Worm (Caenorhabditis elegans): ENCODE measurements around the gene B0334.13.

Gene B0334.13

DNA sequence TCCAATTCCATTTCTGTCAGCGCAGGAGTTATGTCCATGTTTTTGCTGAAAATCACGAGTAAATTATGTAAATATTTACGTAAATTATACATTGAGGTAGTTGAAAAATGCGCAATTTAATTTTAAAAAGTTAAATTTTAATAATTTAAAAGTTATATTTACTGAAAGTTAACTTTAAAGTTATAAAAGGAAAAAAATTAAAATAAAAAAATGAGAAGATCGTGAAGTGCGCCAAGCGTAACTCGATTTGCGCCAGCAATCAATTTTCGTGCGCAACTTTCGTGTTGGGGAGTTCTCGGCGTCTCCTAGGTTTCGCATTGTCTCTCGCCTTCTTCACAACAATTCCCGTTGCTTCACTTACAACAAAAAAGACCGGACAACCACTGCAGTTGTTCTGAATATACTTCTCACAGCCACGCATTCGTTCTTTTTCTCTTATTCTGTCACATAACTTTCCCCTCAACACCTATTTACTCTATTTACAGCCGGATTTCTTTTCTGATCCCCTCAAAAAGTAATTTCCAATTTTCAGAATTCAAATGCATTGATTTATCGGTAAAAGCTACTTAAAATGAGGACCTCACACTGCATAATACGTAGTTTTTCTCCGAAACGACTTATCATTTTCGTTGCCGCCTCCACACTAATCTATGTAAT lies 14.4 kb upstream of the B0334.13 start, which contains the start of the genes metl-1 and W02B12.11 (continued):
- peak; percentile 79 for TF ChIP-seq hsf-1 (GFP tag; IDR thresholded peaks at IDR 0.05)
- peak; percentile 12 for TF ChIP-seq F49E8.2 (tag; optimal IDR thresholded peaks at IDR 0.05; ENCODE audit: insufficient read depth)
- TF ChIP-seq bed-1 (GFP tag; IDR thresholded peaks at IDR 0.05) = no peak
- TF ChIP-seq B0035.1 (tag; optimal IDR thresholded peaks at IDR 0.05) = peak; percentile 9
- TF ChIP-seq hmg-1.2 (GFP tag; IDR thresholded peaks at IDR 0.05) = peak; percentile 92
- TF ChIP-seq Y79H2A.3 (GFP tag; conservative IDR thresholded peaks at IDR 0.05) = no peak
- no peak for TF ChIP-seq sptf-2 (GFP tag; optimal IDR thresholded peaks at IDR 0.05)
- TF ChIP-seq cebp-1 (GFP tag; IDR thresholded peaks at IDR 0.05) = 0 out of 2 replicates have a peak, but pooled peaks have one; percentile 13
- TF ChIP-seq cebp-1 (tag; optimal IDR thresholded peaks at IDR 0.05) = peak; percentile 82
- peak; percentile 16 for TF ChIP-seq snpc-4 (GFP tag; optimal IDR thresholded peaks at IDR 0.05)
- TF ChIP-seq snpc-4 (tag; optimal IDR thresholded peaks at IDR 0.05) = peak; percentile 61 to 77 (median 70)
- no peak for TF ChIP-seq zim-3 (tag; optimal IDR thresholded peaks at IDR 0.05)
- TF ChIP-seq bed-2 (GFP tag; IDR thresholded peaks at IDR 0.05) = no peak
- TF ChIP-seq unc-130 (GFP tag; optimal IDR thresholded peaks at IDR 0.05) = peak; percentile 8
- no peak for TF ChIP-seq ztf-3 (GFP tag; optimal IDR thresholded peaks at IDR 0.05)
- peak; percentile 75 for TF ChIP-seq lsl-1 (GFP tag; optimal IDR thresholded peaks at IDR 0.05)
- no peak for TF ChIP-seq mes-4 (tag; optimal IDR thresholded peaks at IDR 0.05)
- no peak for TF ChIP-seq rpc-1 (optimal IDR thresholded peaks at IDR 0.05)
- no peak for TF ChIP-seq rpc-1 (tag; optimal IDR thresholded peaks at IDR 0.05)
- TF ChIP-seq aptf-2 (GFP tag; conservative IDR thresholded peaks at IDR 0.05) = no peak
- TF ChIP-seq snpc-1.1 (tag; optimal IDR thresholded peaks at IDR 0.05; ENCODE audit: insufficient read depth) = peak; percentile 39
- no peak for TF ChIP-seq ztf-6 (GFP tag; IDR thresholded peaks at IDR 0.05)
- no peak for TF ChIP-seq egrh-3 (GFP tag; IDR thresholded peaks at IDR 0.05)
- peak; percentile 33 for TF ChIP-seq die-1 (tag; optimal IDR thresholded peaks at IDR 0.05)
- no peak for TF ChIP-seq egl-44 (GFP tag; IDR thresholded peaks at IDR 0.05)
- peak; percentile 74 for TF ChIP-seq tlf-1 (GFP tag; optimal IDR thresholded peaks at IDR 0.05)
- TF ChIP-seq attf-5 (GFP tag; optimal IDR thresholded peaks at IDR 0.05) = peak; percentile 78
- no peak for TF ChIP-seq F55B11.4 (tag; optimal IDR thresholded peaks at IDR 0.05; ENCODE audit: borderline replicate concordance, insufficient read depth)
- no peak for TF ChIP-seq hrde-1 (tag; optimal IDR thresholded peaks at IDR 0.05; ENCODE audit: borderline replicate concordance)
- TF ChIP-seq rec-8 (tag; optimal IDR thresholded peaks at IDR 0.05) = peak in 1 of 2 experiments; percentile 28
- TF ChIP-seq C17E4.6 (GFP tag; IDR thresholded peaks at IDR 0.05) = peak; percentile 67; the same call in 1 of the 2 replicates
- no peak for TF ChIP-seq nhr-90 (tag; optimal IDR thresholded peaks at IDR 0.05)
- peak; percentile 43 for TF ChIP-seq ceh-27 (GFP tag; optimal IDR thresholded peaks at IDR 0.05)
- peak; percentile 53 for TF ChIP-seq atf-7 (tag; optimal IDR thresholded peaks at IDR 0.05)
- TF ChIP-seq mel-28 (tag; optimal IDR thresholded peaks at IDR 0.05; ENCODE audit: borderline replicate concordance) = no peak
- peak; percentile 91 for TF ChIP-seq madf-6 (GFP tag; IDR thresholded peaks at IDR 0.05)
- TF ChIP-seq ama-1 (optimal IDR thresholded peaks at IDR 0.05) = no peak
- TF ChIP-seq ama-1 (GFP tag; optimal IDR thresholded peaks at IDR 0.05) = no peak
- TF ChIP-seq egl-18 (GFP tag; IDR thresholded peaks at IDR 0.05) = 0 out of 2 replicates have a peak, but pooled peaks have one; percentile 38
- no peak for TF ChIP-seq nfya-2 (GFP tag; IDR thresholded peaks at IDR 0.05)
- TF ChIP-seq tbp1 (GFP tag; optimal IDR thresholded peaks at IDR 0.05) = peak; percentile 68
- TF ChIP-seq fkh-3 (tag; optimal IDR thresholded peaks at IDR 0.05) = no peak
- no peak for TF ChIP-seq dpff-1 (tag; optimal IDR thresholded peaks at IDR 0.05)
- peak; percentile 3 for TF ChIP-seq B0261.1 (tag; optimal IDR thresholded peaks at IDR 0.05)
- TF ChIP-seq nhr-27 (tag; optimal IDR thresholded peaks at IDR 0.05) = no peak
- peak; percentile 69 for TF ChIP-seq C06A6.2 (GFP tag; conservative IDR thresholded peaks at IDR 0.05)
- peak; percentile 52 for TF ChIP-seq chd-7 (tag; optimal IDR thresholded peaks at IDR 0.05)
- no peak for TF ChIP-seq ztf-28 (GFP tag; IDR thresholded peaks at IDR 0.05)
